Worm (Caenorhabditis elegans) whole organism, L4/young adult: ENCODE results near the gene pmk-2.

Experiments
- W03F9.2 ChIP-seq: fragments of 150-350 bp; optimal IDR thresholded peaks from 2 replicates; lab custom pipeline; 2014; ENCODE audit warnings: missing biosample characterization, missing genetic modification characterization
- dao-5 ChIP-seq: sonication (generic microtip); optimal IDR thresholded peaks from 2 replicates; lab custom pipeline; 2016; ENCODE audit warnings: missing genotype, missing genetic modification characterization, moderate library complexity, missing compliant biosample characterization
- him-1 ChIP-seq: sonication (generic microtip); optimal IDR thresholded peaks from 2 replicates; lab custom pipeline; 2016; ENCODE audit warnings: missing genotype, missing genetic modification reagents, missing genetic modification characterization, missing compliant biosample characterization

DNA sequence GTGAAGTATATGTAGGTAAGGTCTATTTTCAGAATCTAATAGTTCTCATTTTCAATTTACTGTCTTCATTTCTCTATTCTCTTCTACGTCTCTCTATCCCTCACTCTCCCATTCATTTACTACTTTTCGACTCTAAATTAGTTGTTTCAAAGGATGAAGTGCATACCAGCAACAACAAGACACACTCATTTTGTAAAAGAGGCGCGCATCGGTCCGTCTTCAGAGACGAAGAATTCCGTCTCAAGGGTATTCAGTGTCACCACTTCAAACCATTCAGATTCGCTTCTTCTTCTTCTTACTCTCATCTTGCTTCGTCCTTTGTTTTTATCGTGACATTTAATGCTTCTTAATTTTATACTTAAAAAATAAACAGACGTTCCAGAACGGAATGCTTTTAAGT is 28.1 kb downstream of the pmk-2 start:
- TF ChIP-seq W03F9.2 (tag; lab: Kevin White, UChicago) = no peak
- TF ChIP-seq him-1 (tag; lab: Kevin White, UChicago) = no peak
- no peak for TF ChIP-seq dao-5 (tag; lab: Kevin White, UChicago)
